Worm (Caenorhabditis elegans): ENCODE results near the gene set-5.

Gene set-5

ce11 chrV:14707958-14708357 lies 9.2 kb downstream of the set-5 start, which contains the start of gene R08A2.9:
R08A2.9 (plus strand) TSS chrV:14708258.
- TF ChIP-seq ztf-4 (tag; optimal IDR thresholded peaks at IDR 0.05) (no peak), isw-1 (GFP tag; IDR thresholded peaks at IDR 0.05) (no peak), nhr-47 (tag; optimal IDR thresholded peaks at IDR 0.05) (no peak), efl-1 (optimal IDR thresholded peaks at IDR 0.05) (no peak), efl-1 (GFP tag; optimal IDR thresholded peaks at IDR 0.05 in 1 of 2) (no peak), Y116A8C.19 (tag; optimal IDR thresholded peaks at IDR 0.05; ENCODE audit: borderline replicate concordance) (no peak), C16A3.4 (tag; optimal IDR thresholded peaks at IDR 0.05) (no peak)

DNA sequence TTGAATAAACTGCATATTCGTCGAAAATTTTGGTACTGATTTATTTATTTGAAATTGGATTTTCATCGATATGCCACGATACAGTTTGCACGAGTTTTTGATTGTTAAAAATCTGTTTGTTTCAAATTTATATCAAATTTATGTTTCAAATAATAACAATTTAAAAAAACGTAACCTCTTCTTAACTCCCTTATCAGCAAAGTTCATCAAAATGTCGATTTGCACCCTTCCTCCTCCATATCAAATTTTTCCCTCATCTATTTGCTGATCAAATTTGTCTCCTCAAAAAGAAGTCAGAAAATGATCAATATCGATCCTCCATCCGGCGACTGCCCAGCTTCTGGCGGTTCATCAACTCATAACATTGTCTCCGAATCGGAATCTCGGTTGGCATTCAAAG lies 12.3 kb downstream of the set-5 start, which contains the start of gene ssp-33:
ssp-33 (plus strand) TSS at position 301 of the 400 bp plus-strand sequence.
- no peak for TF ChIP-seq ceh-88 (GFP tag; IDR thresholded peaks at IDR 0.05)
- no peak for TF ChIP-seq lin-13 (GFP tag; optimal IDR thresholded peaks at IDR 0.05)
- TF ChIP-seq F16B12.6 (tag; optimal IDR thresholded peaks at IDR 0.05), result no peak
- no peak for TF ChIP-seq zip-4 (GFP tag; optimal IDR thresholded peaks at IDR 0.05)
- no peak for TF ChIP-seq efl-3 (GFP tag; optimal IDR thresholded peaks at IDR 0.05)
- TF ChIP-seq fkh-10 (GFP tag; optimal IDR thresholded peaks at IDR 0.05), result no peak
- no peak for TF ChIP-seq nhr-71 (tag; optimal IDR thresholded peaks at IDR 0.05)
- TF ChIP-seq nhr-76 (tag; optimal IDR thresholded peaks at IDR 0.05), result no peak
- TF ChIP-seq ceh-90 (tag; optimal IDR thresholded peaks at IDR 0.05), result no peak
- no peak for TF ChIP-seq nhr-28 (tag; optimal IDR thresholded peaks at IDR 0.05)
- no peak for TF ChIP-seq elt-3 (tag; optimal IDR thresholded peaks at IDR 0.05)
- no peak for TF ChIP-seq mef-2 (tag; optimal IDR thresholded peaks at IDR 0.05)
- no peak for TF ChIP-seq alr-1 (tag; optimal IDR thresholded peaks at IDR 0.05; ENCODE audit: borderline replicate concordance)
- no peak for TF ChIP-seq rnt-1 (tag; optimal IDR thresholded peaks at IDR 0.05)
- TF ChIP-seq mdl-1 (tag; optimal IDR thresholded peaks at IDR 0.05), result no peak
- no peak for TF ChIP-seq fos-1 (tag; optimal IDR thresholded peaks at IDR 0.05)
- no peak for TF ChIP-seq C34B4.2 (tag; optimal IDR thresholded peaks at IDR 0.05)
- no peak for TF ChIP-seq lin-35 (GFP tag; optimal IDR thresholded peaks at IDR 0.05)
- no peak for TF ChIP-seq ceh-8 (GFP tag; optimal IDR thresholded peaks at IDR 0.05)

- no peak for TF ChIP-seq fkh-4 (tag; optimal IDR thresholded peaks at IDR 0.05; ENCODE audit: borderline replicate concordance)
Observed at ce11 chrV:14712316-14712715, 13.6 kb downstream of the set-5 start, which contains the start of gene R08A2.5. R08A2.5 (plus strand) TSS chrV:14712616.

DNA sequence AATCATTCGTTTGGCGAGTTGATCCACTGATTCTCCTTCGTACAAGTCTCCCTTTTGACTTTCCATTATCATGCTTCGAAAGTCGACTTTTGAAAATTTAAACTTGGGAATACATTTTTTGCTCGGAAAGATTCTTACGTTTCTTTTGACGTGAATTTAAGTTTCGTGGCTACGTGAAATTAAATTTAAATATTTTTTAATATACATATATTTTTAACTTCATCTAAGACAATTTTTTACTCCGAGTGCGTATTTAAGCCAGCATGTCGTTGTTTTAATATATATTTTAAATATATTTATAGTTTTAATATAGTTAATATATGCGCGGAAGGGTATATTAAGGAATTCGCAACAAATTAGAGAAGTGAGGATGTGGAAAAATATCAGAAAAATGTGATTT lies 16.8 kb downstream of the set-5 start, which contains the start of gene R08A2.2:
R08A2.2 (minus strand) TSS at position 101 of the 400 bp plus-strand sequence.
- no peak for TF ChIP-seq blmp-1 (tag; optimal IDR thresholded peaks at IDR 0.05)
- TF ChIP-seq ceh-8 (GFP tag; optimal IDR thresholded peaks at IDR 0.05), result no peak
- TF ChIP-seq snpc-4 (tag; optimal IDR thresholded peaks at IDR 0.05), result no peak
- TF ChIP-seq mep-1 (tag; optimal IDR thresholded peaks at IDR 0.05), result no peak
- no peak for TF ChIP-seq mdl-1 (tag; optimal IDR thresholded peaks at IDR 0.05)
- no peak for TF ChIP-seq mef-2 (tag; optimal IDR thresholded peaks at IDR 0.05)
- no peak for TF ChIP-seq ztf-4 (tag; optimal IDR thresholded peaks at IDR 0.05)
- no peak for TF ChIP-seq nhr-85 (tag)
- no peak for TF ChIP-seq ceh-82 (tag; optimal IDR thresholded peaks at IDR 0.05)
- TF ChIP-seq aha-1 (tag; optimal IDR thresholded peaks at IDR 0.05), result no peak
- no peak for TF ChIP-seq xbp-1 (tag; optimal IDR thresholded peaks at IDR 0.05)
- TF ChIP-seq isw-1 (GFP tag; IDR thresholded peaks at IDR 0.05), result no peak
- TF ChIP-seq unc-86 (tag; optimal IDR thresholded peaks at IDR 0.05), result no peak
- TF ChIP-seq hlh-4 (tag; optimal IDR thresholded peaks at IDR 0.05), result no peak
- TF ChIP-seq dsc-1 (tag; optimal IDR thresholded peaks at IDR 0.05), result no peak
- no peak for TF ChIP-seq elt-3 (tag; optimal IDR thresholded peaks at IDR 0.05)
- TF ChIP-seq unc-30 (tag; optimal IDR thresholded peaks at IDR 0.05), result no peak

All from whole organism, L1 larva.